Worm (Caenorhabditis elegans): ENCODE measurements around the gene F26A1.1.

F26A1.1 gene

ce11 chrIII:4814730-4815129 is 35.6 kb upstream of the F26A1.1 start, which contains the start of gene arl-6:
TSS of gene arl-6 (minus strand) at chrIII:4814830.
- TF ChIP-seq ceh-83 (GFP tag; optimal IDR thresholded peaks at IDR 0.05) (no peak), mls-2 (tag; optimal IDR thresholded peaks at IDR 0.05) (no peak), lin-32 (GFP tag; optimal IDR thresholded peaks at IDR 0.05) (no peak), nhr-237 (tag; optimal IDR thresholded peaks at IDR 0.05) (no peak)

ce11 chrIII:4817240-4817639 is 33.1 kb upstream of the F26A1.1 start, which contains the start of gene F26A1.4:
TSS of gene F26A1.4 (plus strand) at chrIII:4817540.
- TF ChIP-seq hlh-1 (tag; optimal IDR thresholded peaks at IDR 0.05) (no peak), lin-13 (tag; optimal IDR thresholded peaks at IDR 0.05) (no peak), zip-8 (tag; optimal IDR thresholded peaks at IDR 0.05) (no peak), elt-1 (tag; optimal IDR thresholded peaks at IDR 0.05; ENCODE audit: borderline replicate concordance, insufficient read depth) (no peak), ham-2 (GFP tag; optimal IDR thresholded peaks at IDR 0.05) (no peak), tbx-8 (GFP tag; optimal IDR thresholded peaks at IDR 0.05) (no peak), lin-32 (GFP tag; optimal IDR thresholded peaks at IDR 0.05) (no peak), ceh-39 (tag; optimal IDR thresholded peaks at IDR 0.05) (no peak), unc-120 (tag; optimal IDR thresholded peaks at IDR 0.05; ENCODE audit: poor library complexity, severe bottlenecking) (no peak), nhr-12 (tag; optimal IDR thresholded peaks at IDR 0.05) (no peak), mep-1 (tag; optimal IDR thresholded peaks at IDR 0.05) (no peak), mls-2 (tag; optimal IDR thresholded peaks at IDR 0.05) (no peak)

- TF ChIP-seq blmp-1 (tag; optimal IDR thresholded peaks at IDR 0.05) (no peak), ham-2 (GFP tag; optimal IDR thresholded peaks at IDR 0.05) (no peak), ztf-11 (tag; optimal IDR thresholded peaks at IDR 0.05) (no peak), unc-62 (GFP tag; optimal IDR thresholded peaks at IDR 0.05) (no peak), elt-3 (tag; optimal IDR thresholded peaks at IDR 0.05) (no peak), flh-1 (GFP tag; optimal IDR thresholded peaks at IDR 0.05) (no peak), ces-1 (GFP tag; optimal IDR thresholded peaks at IDR 0.05) (no peak), hlh-1 (tag; optimal IDR thresholded peaks at IDR 0.05) (no peak), zip-8 (tag; optimal IDR thresholded peaks at IDR 0.05) (no peak), bed-3 (GFP tag; optimal IDR thresholded peaks at IDR 0.05) (no peak), sptf-1 (tag; optimal IDR thresholded peaks at IDR 0.05) (no peak), unc-39 (tag; optimal IDR thresholded peaks at IDR 0.05) (no peak), drap-1 (GFP tag; optimal IDR thresholded peaks at IDR 0.05) (no peak), mls-2 (tag; optimal IDR thresholded peaks at IDR 0.05) (no peak)
Observed at ce11 chrIII:4819843-4820242, 30.5 kb upstream of the F26A1.1 start, which contains the start of gene F26A1.7. TSS of gene F26A1.7 (minus strand) at chrIII:4819943.

DNA sequence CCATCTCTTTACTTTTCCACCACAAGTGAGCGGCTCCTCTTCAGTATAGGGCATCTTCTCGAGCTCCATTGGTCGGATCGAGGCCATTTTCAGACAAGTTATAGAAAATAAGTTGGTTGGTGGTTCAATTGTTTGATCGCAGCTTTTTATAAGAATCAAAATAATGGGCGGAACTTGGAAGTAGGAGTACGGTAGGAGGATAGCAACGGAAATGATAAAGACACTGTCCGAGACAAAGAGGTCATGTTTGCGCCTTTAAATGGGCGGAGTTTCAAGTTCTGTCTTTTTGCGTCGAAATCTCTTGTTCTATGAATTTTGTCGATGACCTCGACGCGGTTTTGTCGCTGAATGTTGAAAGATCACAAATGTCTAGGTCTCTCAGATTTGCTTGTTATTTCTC is 28.2 kb upstream of the F26A1.1 start, which contains the start of gene F26A1.8:
TSS of gene F26A1.8 (minus strand) at position 101 of the 400 bp plus-strand sequence.
- no peak for TF ChIP-seq unc-39 (tag; optimal IDR thresholded peaks at IDR 0.05)
- no peak for TF ChIP-seq tbx-8 (GFP tag; optimal IDR thresholded peaks at IDR 0.05)
- no peak for TF ChIP-seq mab-5 (tag; optimal IDR thresholded peaks at IDR 0.05)
- TF ChIP-seq nhr-2 (tag; optimal IDR thresholded peaks at IDR 0.05): no peak
- TF ChIP-seq ceh-39 (tag; optimal IDR thresholded peaks at IDR 0.05): no peak
- TF ChIP-seq ceh-83 (GFP tag; optimal IDR thresholded peaks at IDR 0.05): no peak
- no peak for TF ChIP-seq ham-2 (GFP tag; optimal IDR thresholded peaks at IDR 0.05)
- TF ChIP-seq ztf-11 (tag; optimal IDR thresholded peaks at IDR 0.05): no peak
- TF ChIP-seq pha-4 (tag; optimal IDR thresholded peaks at IDR 0.05): no peak
- TF ChIP-seq mls-2 (tag; optimal IDR thresholded peaks at IDR 0.05): no peak
- no peak for TF ChIP-seq nhr-237 (tag; optimal IDR thresholded peaks at IDR 0.05)
- no peak for TF ChIP-seq unc-120 (tag; optimal IDR thresholded peaks at IDR 0.05; ENCODE audit: poor library complexity, severe bottlenecking)
- TF ChIP-seq unc-62 (GFP tag; optimal IDR thresholded peaks at IDR 0.05): no peak
- TF ChIP-seq snpc-4 (tag; optimal IDR thresholded peaks at IDR 0.05): no peak
- no peak for TF ChIP-seq bed-3 (GFP tag; optimal IDR thresholded peaks at IDR 0.05)
- TF ChIP-seq cnd-1 (tag; optimal IDR thresholded peaks at IDR 0.05): no peak
- no peak for TF ChIP-seq blmp-1 (tag; optimal IDR thresholded peaks at IDR 0.05)
- TF ChIP-seq elt-3 (tag; optimal IDR thresholded peaks at IDR 0.05): no peak
- no peak for TF ChIP-seq zip-8 (tag; optimal IDR thresholded peaks at IDR 0.05)

DNA sequence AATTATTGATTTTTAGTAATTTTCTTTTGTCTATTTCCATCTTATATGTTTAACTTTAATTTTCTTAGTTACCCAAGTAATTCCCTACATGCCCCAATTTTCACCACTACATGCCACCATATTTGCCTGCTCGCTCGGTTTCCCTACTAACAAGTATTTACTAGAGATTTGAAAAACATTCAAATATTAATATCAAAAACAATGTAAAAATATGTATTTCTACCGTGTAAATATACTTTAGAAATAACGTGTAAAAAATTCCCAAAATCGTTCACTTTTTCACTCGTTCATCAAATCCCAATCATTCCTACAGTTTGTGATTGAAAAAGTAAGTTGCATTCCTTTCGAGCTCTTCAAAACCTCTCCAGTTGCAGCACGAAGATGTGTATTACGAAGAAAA is 23.7 kb upstream of the F26A1.1 start, which contains the start of gene F26A1.3:
TSS of gene F26A1.3 (plus strand) at position 301 of the 400 bp plus-strand sequence.
- TF ChIP-seq nhr-76 (tag; optimal IDR thresholded peaks at IDR 0.05) (no peak), cnd-1 (tag; optimal IDR thresholded peaks at IDR 0.05) (no peak), ham-2 (GFP tag; optimal IDR thresholded peaks at IDR 0.05) (no peak), sptf-1 (tag; optimal IDR thresholded peaks at IDR 0.05) (no peak), ztf-11 (tag; optimal IDR thresholded peaks at IDR 0.05) (no peak), lin-13 (tag; optimal IDR thresholded peaks at IDR 0.05) (no peak), lsy-2 (tag; optimal IDR thresholded peaks at IDR 0.05) (no peak), blmp-1 (tag; optimal IDR thresholded peaks at IDR 0.05) (no peak), sem-2 (GFP tag; optimal IDR thresholded peaks at IDR 0.05) (no peak), mls-2 (tag; optimal IDR thresholded peaks at IDR 0.05) (no peak), zip-8 (tag; optimal IDR thresholded peaks at IDR 0.05) (no peak), lin-32 (GFP tag; optimal IDR thresholded peaks at IDR 0.05) (no peak)
